Fruit fly (Drosophila melanogaster) whole organism, wandering third instar larva: ENCODE measurements around the gene Lectin-galC1.

Experiments used
- Abd-B ChIP-seq: fragments of >200 bp; optimal IDR thresholded peaks from 2 replicates; lab custom pipeline; 2017; ENCODE audit warnings: missing biosample characterization, missing genetic modification characterization
- CG32264 ChIP-seq: fragments of 200-800 bp; sonication (Bioruptor generic); optimal IDR thresholded peaks from 2 replicates; lab custom pipeline; 2016; ENCODE audit warnings: missing biosample characterization, missing genetic modification characterization
- CG9705 ChIP-seq: fragments of 200-800 bp; sonication (Bioruptor generic); optimal IDR thresholded peaks from 2 replicates; lab custom pipeline; 2018; ENCODE audit warnings: missing biosample characterization, mild to moderate bottlenecking, missing genetic modification characterization
- CrebA ChIP-seq: fragments of 200-800 bp; sonication (Bioruptor generic); optimal IDR thresholded peaks from 2 replicates; lab custom pipeline; 2016; ENCODE audit warnings: missing biosample characterization, mild to moderate bottlenecking, missing genetic modification characterization, borderline replicate concordance
- Dif ChIP-seq: fragments of 200-275, 200-300 bp; sonication (Bioruptor generic); optimal IDR thresholded peaks from 2 replicates; lab custom pipeline; 2018; ENCODE audit warnings: missing biosample characterization, missing genetic modification characterization; ENCODE audit not compliant: partially characterized antibody
- HLH106 ChIP-seq: fragments of 200-800 bp; optimal IDR thresholded peaks from 3 replicates; lab custom pipeline; 2019; ENCODE audit warnings: missing biosample characterization, mild to moderate bottlenecking, missing genetic modification characterization, moderate library complexity
- Hnf4 ChIP-seq: fragments of 200-800 bp; sonication (Bioruptor generic); optimal IDR thresholded peaks from 2 replicates; lab custom pipeline; 2016; ENCODE audit warnings: missing biosample characterization, mild to moderate bottlenecking, missing genetic modification characterization
- Hr78 ChIP-seq: fragments of >200 bp; optimal IDR thresholded peaks from 2 replicates; lab custom pipeline; 2017; ENCODE audit warnings: missing biosample characterization, missing genetic modification characterization
- Hr83 ChIP-seq: fragments of 200-300 bp; sonication (Bioruptor generic); optimal IDR thresholded peaks from 2 replicates; lab custom pipeline; 2016; ENCODE audit warnings: missing biosample characterization, mild to moderate bottlenecking, missing genetic modification characterization, moderate library complexity; ENCODE audit not compliant: poor library complexity, severe bottlenecking
- Jra ChIP-seq: sonication (Bioruptor generic); optimal IDR thresholded peaks from 2 replicates; lab custom pipeline; 2016; ENCODE audit warnings: missing biosample characterization, missing genetic modification characterization
- Mio ChIP-seq: sonication (Bioruptor generic); optimal IDR thresholded peaks from 2 replicates; lab custom pipeline; 2016; ENCODE audit warnings: missing biosample characterization, missing genetic modification characterization
- Myc ChIP-seq: fragments of >200 bp; optimal IDR thresholded peaks from 2 replicates; lab custom pipeline; 2017
- OdsH ChIP-seq: fragments of 200-800 bp; sonication (Bioruptor generic); optimal IDR thresholded peaks from 2 replicates; lab custom pipeline; 2016; ENCODE audit warnings: missing biosample characterization, mild to moderate bottlenecking, missing genetic modification characterization
- Sp1 ChIP-seq: fragments of 200-800 bp; sonication (Bioruptor generic); optimal IDR thresholded peaks from 3 replicates; lab custom pipeline; 2019; ENCODE audit warnings: missing biosample characterization, mild to moderate bottlenecking, missing genetic modification characterization, moderate library complexity
- Vsx2 ChIP-seq: fragments of 200-300, 225-300 bp; sonication (Bioruptor generic); optimal IDR thresholded peaks from 2 replicates; lab custom pipeline; 2018; ENCODE audit warnings: missing biosample characterization, missing genetic modification characterization; ENCODE audit not compliant: partially characterized antibody
- br ChIP-seq: fragments of 200-800 bp; sonication (Bioruptor generic); optimal IDR thresholded peaks from 2 replicates; lab custom pipeline; 2016; ENCODE audit warnings: missing biosample characterization, missing genetic modification characterization
- brk ChIP-seq: fragments of 200-800 bp; sonication (Bioruptor generic); optimal IDR thresholded peaks from 2 replicates; lab custom pipeline; 2016; ENCODE audit warnings: missing biosample characterization, mild to moderate bottlenecking, missing genetic modification characterization
- dl ChIP-seq, 2 experiments: fragments of 175-275, 200-275 bp in 1 of 2; fragments of 200-275 bp in 1 of 2; sonication (Bioruptor generic); optimal IDR thresholded peaks; lab custom pipeline; 2018; ENCODE audit warnings: mild to moderate bottlenecking in 2 of 2, missing biosample characterization in 2 of 2, missing genetic modification characterization in 2 of 2, moderate library complexity in 2 of 2; ENCODE audit not compliant: partially characterized antibody in 2 of 2, insufficient read depth in 1 of 2
- dmrt93B ChIP-seq: fragments of 200-800 bp; sonication (Bioruptor generic); optimal IDR thresholded peaks from 2 replicates; lab custom pipeline; 2018; ENCODE audit warnings: missing biosample characterization, mild to moderate bottlenecking, missing genetic modification characterization
- dsf ChIP-seq: sonication (Bioruptor generic); optimal IDR thresholded peaks from 2 replicates; lab custom pipeline; 2016; ENCODE audit warnings: missing biosample characterization, missing genetic modification characterization, borderline replicate concordance
- ey ChIP-seq: fragments of 200-800 bp; sonication (Bioruptor generic); optimal IDR thresholded peaks from 2 replicates; lab custom pipeline; 2016; ENCODE audit warnings: missing biosample characterization, missing genetic modification characterization
- foxo ChIP-seq, 2 experiments: fragments of 200-800 bp; sonication (Bioruptor generic); optimal IDR thresholded peaks; 2 replicates in 1 of 2; 3 replicates in 1 of 2; lab custom pipeline; 2016 to 2017; ENCODE audit warnings: missing biosample characterization in 2 of 2, missing genetic modification characterization in 2 of 2
- fru ChIP-seq: fragments of 200-800 bp; sonication (Bioruptor generic); optimal IDR thresholded peaks from 3 replicates; lab custom pipeline; 2016; ENCODE audit warnings: missing biosample characterization, mild to moderate bottlenecking, missing genetic modification characterization
- h ChIP-seq: fragments of 200-800 bp; sonication (Bioruptor generic); optimal IDR thresholded peaks from 3 replicates; lab custom pipeline; 2016; ENCODE audit warnings: missing biosample characterization, mild to moderate bottlenecking, missing genetic modification characterization
- jim ChIP-seq: fragments of 175-275, 200-325 bp; sonication (Bioruptor generic); optimal IDR thresholded peaks from 2 replicates; lab custom pipeline; 2016; ENCODE audit warnings: missing biosample characterization, mild to moderate bottlenecking, missing genetic modification characterization
- lola ChIP-seq: fragments of >200 bp; optimal IDR thresholded peaks from 2 replicates; lab custom pipeline; 2017; ENCODE audit warnings: missing biosample characterization, missing genetic modification characterization
- pan ChIP-seq: fragments of >200 bp; optimal IDR thresholded peaks from 2 replicates; lab custom pipeline; 2017
- psq ChIP-seq: fragments of 200-800 bp; sonication (Bioruptor generic); optimal IDR thresholded peaks from 3 replicates; lab custom pipeline; 2017; ENCODE audit warnings: missing biosample characterization, mild to moderate bottlenecking, missing genetic modification characterization, moderate library complexity
- rgr ChIP-seq: fragments of 200-800 bp; sonication (Bioruptor generic); optimal IDR thresholded peaks from 3 replicates; lab custom pipeline; 2016; ENCODE audit warnings: missing biosample characterization, mild to moderate bottlenecking, missing genetic modification characterization
- sage ChIP-seq: fragments of 200-800 bp; sonication (Bioruptor generic); optimal IDR thresholded peaks from 2 replicates; lab custom pipeline; 2016; ENCODE audit warnings: missing biosample characterization, mild to moderate bottlenecking, missing genetic modification characterization
- usp ChIP-seq: fragments of >200 bp; optimal IDR thresholded peaks from 2 replicates; lab custom pipeline; 2017; ENCODE audit warnings: missing biosample characterization, missing genetic modification characterization
- woc ChIP-seq: sonication (Bioruptor generic); optimal IDR thresholded peaks from 2 replicates; lab custom pipeline; 2016; ENCODE audit warnings: missing biosample characterization, mild to moderate bottlenecking, missing genetic modification characterization

Gene Lectin-galC1

dm6 chr2L:19433292-19433691 lies 16.0 kb downstream of the Lectin-galC1 start:
- TF ChIP-seq OdsH (GFP tag; lab: Kevin White, UChicago): no peak
- no peak for TF ChIP-seq CrebA
- TF ChIP-seq usp (GFP tag; lab: Kevin White, UChicago): no peak
- TF ChIP-seq ey (GFP tag; lab: Kevin White, UChicago): no peak
- no peak for TF ChIP-seq Abd-B (GFP tag; lab: Kevin White, UChicago)
- no peak for TF ChIP-seq rgr (GFP tag; lab: Kevin White, UChicago)
- TF ChIP-seq psq (GFP tag; lab: Kevin White, UChicago): no peak
- no peak for TF ChIP-seq foxo (GFP tag; optimal IDR thresholded peaks at IDR 0.05; lab: Kevin White, UChicago)
- no peak for TF ChIP-seq Hnf4 (GFP tag; lab: Kevin White, UChicago)
- TF ChIP-seq Hr78 (GFP tag; lab: Kevin White, UChicago): no peak
- no peak for TF ChIP-seq dmrt93B (GFP tag; lab: Kevin White, UChicago)
- TF ChIP-seq h (GFP tag; lab: Kevin White, UChicago): peak; percentile 18
- peak; percentile 17 for TF ChIP-seq woc (GFP tag; lab: Kevin White, UChicago)
- TF ChIP-seq dsf: no peak
- TF ChIP-seq, all 38 proteins: peak for 2

dm6 chr2L:19434260-19434659 lies 17.0 kb downstream of the Lectin-galC1 start:
- no peak for TF ChIP-seq fru
- no peak for TF ChIP-seq jim
- TF ChIP-seq OdsH (GFP tag; lab: Kevin White, UChicago): peak; percentile 18
- no peak for TF ChIP-seq Dif (GFP tag; lab: Kevin White, UChicago)
- no peak for TF ChIP-seq Myc (lab: Kevin White, UChicago)
- TF ChIP-seq pan (lab: Kevin White, UChicago): no peak
- TF ChIP-seq CG9705: no peak
- TF ChIP-seq Hnf4 (GFP tag; lab: Kevin White, UChicago): no peak
- no peak for TF ChIP-seq rgr (GFP tag; lab: Kevin White, UChicago)
- TF ChIP-seq Hr83 (GFP tag; lab: Kevin White, UChicago): peak; percentile 23
- no peak for TF ChIP-seq foxo (GFP tag; optimal IDR thresholded peaks at IDR 0.05; lab: Kevin White, UChicago)
- TF ChIP-seq CG32264 (GFP tag; lab: Kevin White, UChicago): no peak
- no peak for TF ChIP-seq woc (GFP tag; lab: Kevin White, UChicago)
- TF ChIP-seq sage (GFP tag; lab: Kevin White, UChicago): no peak
- TF ChIP-seq br (GFP tag; lab: Kevin White, UChicago): no peak
- TF ChIP-seq h (GFP tag; lab: Kevin White, UChicago): peak; percentile 14
- no peak for TF ChIP-seq Jra
- no peak for TF ChIP-seq Mio (GFP tag; lab: Kevin White, UChicago)
- TF ChIP-seq brk (GFP tag; lab: Kevin White, UChicago): no peak

dm6 chr2L:19438685-19439597 lies 21.7 kb downstream of the Lectin-galC1 start:
- TF ChIP-seq fru (peak; percentile 43), br (GFP tag; lab: Kevin White, UChicago) (peak; percentile 37), Hnf4 (GFP tag; lab: Kevin White, UChicago) (no peak), Myc (lab: Kevin White, UChicago) (peak; percentile 86), dl (GFP tag; optimal IDR thresholded peaks at IDR 0.05; lab: Kevin White, UChicago; ENCODE audit: insufficient read depth in 1 of 2, partially characterized antibody in 2 of 2) (peak in 1 of 2 experiments; percentile 30), Sp1 (peak; percentile 37), CG9705 (no peak), Dif (GFP tag; lab: Kevin White, UChicago) (peak; percentile 40), lola (GFP tag; lab: Kevin White, UChicago) (no peak), CG32264 (GFP tag; lab: Kevin White, UChicago) (no peak), woc (GFP tag; lab: Kevin White, UChicago) (peak; percentile 80), HLH106 (tag; lab: Kevin White, UChicago) (peak; percentile 44), Vsx2 (GFP tag; lab: Kevin White, UChicago) (peak; percentile 5), h (GFP tag; lab: Kevin White, UChicago) (peak; percentile 21), foxo (GFP tag; optimal IDR thresholded peaks at IDR 0.05; lab: Kevin White, UChicago) (peak in 1 of 2 experiments; percentile 32), rgr (GFP tag; lab: Kevin White, UChicago) (peak; percentile 2)
- TF ChIP-seq, all 38 proteins: peak for 12
